Fruit fly (Drosophila melanogaster): ENCODE measurements around the gene term.

term gene

DNA sequence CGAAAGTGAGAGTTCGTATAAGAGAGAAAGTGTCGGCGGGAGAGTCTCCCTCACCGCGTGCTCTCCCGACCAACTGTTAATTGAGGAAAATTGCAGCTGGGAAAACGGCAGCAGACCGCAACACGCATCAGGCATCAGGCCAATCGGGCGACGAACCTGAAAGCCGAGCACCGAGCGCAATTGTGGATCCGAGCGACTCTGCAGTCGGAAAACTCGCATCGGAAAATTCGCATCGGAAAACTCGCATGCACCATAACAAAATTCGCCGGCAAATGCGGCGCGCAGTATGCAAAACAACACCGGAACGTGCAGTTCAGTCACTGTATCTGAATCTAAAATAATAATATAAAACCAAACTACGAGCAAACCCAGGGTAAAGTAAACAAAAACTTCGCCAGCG is 33.6 kb downstream of the term start, which contains the start of gene AstC-R1:
TSS of gene AstC-R1 (plus strand) at position 301 of the 400 bp plus-strand sequence.
- TF ChIP-seq toe (GFP tag; optimal IDR thresholded peaks at IDR 0.05) (no peak), CG7045 (GFP tag; optimal IDR thresholded peaks at IDR 0.05) (no peak), CG12768 (GFP tag; optimal IDR thresholded peaks at IDR 0.05) (no peak), Mnt (GFP tag; optimal IDR thresholded peaks at IDR 0.05) (no peak), CG14711 (tag; optimal IDR thresholded peaks at IDR 0.05) (no peak), CG1620 (GFP tag; optimal IDR thresholded peaks at IDR 0.05) (no peak), CG11617 (GFP tag; optimal IDR thresholded peaks at IDR 0.05) (no peak), ovo (GFP tag; optimal IDR thresholded peaks at IDR 0.05) (no peak), cic (GFP tag; optimal IDR thresholded peaks at IDR 0.05) (no peak), Hr96 (GFP tag; optimal IDR thresholded peaks at IDR 0.05) (no peak), Crg-1 (GFP tag; optimal IDR thresholded peaks at IDR 0.05) (no peak), tj (GFP tag; optimal IDR thresholded peaks at IDR 0.05) (no peak), CG5204 (GFP tag; optimal IDR thresholded peaks at IDR 0.05) (no peak), pad (GFP tag; optimal IDR thresholded peaks at IDR 0.05) (no peak), cnc (optimal IDR thresholded peaks at IDR 0.05) (no peak), Clk (GFP tag; optimal IDR thresholded peaks at IDR 0.05) (no peak), kay (GFP tag; ENCODE audit: borderline replicate concordance) (no peak), bab1 (GFP tag; optimal IDR thresholded peaks at IDR 0.05) (no peak)
